Fruit fly (Drosophila melanogaster): Measurements from ENCODE around the gene CG14160.

CG14160 gene

DNA sequence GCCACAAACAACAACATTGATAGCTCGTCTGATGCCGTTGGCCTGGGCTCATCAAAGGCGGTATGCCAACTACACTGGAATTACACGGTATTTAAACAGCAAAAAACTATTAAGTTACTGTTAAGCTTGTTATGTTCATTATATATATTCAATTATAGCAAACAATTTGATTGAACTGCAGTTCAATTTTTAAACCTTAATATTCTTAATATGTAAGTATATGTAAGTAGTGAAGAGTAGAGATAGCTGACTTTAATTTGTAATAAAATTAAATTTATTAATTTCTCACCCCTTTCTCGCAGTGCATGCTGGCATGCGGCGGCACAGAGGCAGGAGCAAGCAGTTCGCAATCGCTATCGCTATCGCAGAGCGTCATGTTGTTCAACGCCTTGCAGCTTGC, 21.2 kb upstream of the CG14160 start (continued):
- TF ChIP-seq Ptx1 (GFP tag; IDR thresholded peaks at IDR 0.05) (peak; percentile 51; the same call in 1 of the 2 replicates), CG32772 (GFP tag; IDR thresholded peaks at IDR 0.05) (peak; percentile 17; the same call in 1 of the 2 replicates), CTCF (GFP tag; optimal IDR thresholded peaks at IDR 0.05) (no peak), pan (optimal IDR thresholded peaks at IDR 0.05) (no peak), pan (GFP tag; optimal IDR thresholded peaks at IDR 0.05 in 1 of 2, IDR thresholded peaks at IDR 0.05 in 1 of 2) (peak in 1 of 2 experiments; percentile 57), oc (tag; optimal IDR thresholded peaks at IDR 0.05) (no peak), Stat92E (GFP tag; optimal IDR thresholded peaks at IDR 0.05) (no peak), gem (tag; optimal IDR thresholded peaks at IDR 0.05) (peak; percentile 34), fd64A (GFP tag; optimal IDR thresholded peaks at IDR 0.05) (no peak), CG9727 (GFP tag; optimal IDR thresholded peaks at IDR 0.05) (peak; percentile 18), CG10959 (GFP tag; IDR thresholded peaks at IDR 0.05) (no peak), z (GFP tag; IDR thresholded peaks at IDR 0.05) (no peak), az2 (GFP tag; optimal IDR thresholded peaks at IDR 0.05) (no peak), Drgx (GFP tag; IDR thresholded peaks at IDR 0.05) (peak; percentile 56; the same call in 1 of the 2 replicates), CG15601 (tag; optimal IDR thresholded peaks at IDR 0.05) (no peak), Hmr (GFP tag; optimal IDR thresholded peaks at IDR 0.05) (no peak), gro (GFP tag; optimal IDR thresholded peaks at IDR 0.05) (no peak), bsh (GFP tag; optimal IDR thresholded peaks at IDR 0.05) (no peak), sima (GFP tag; optimal IDR thresholded peaks at IDR 0.05) (no peak), twi (tag; optimal IDR thresholded peaks at IDR 0.05) (no peak), luna (GFP tag; optimal IDR thresholded peaks at IDR 0.05) (no peak), gce (GFP tag; IDR thresholded peaks at IDR 0.05) (no peak), zfh1 (GFP tag; IDR thresholded peaks at IDR 0.05) (no peak), tgo (GFP tag; IDR thresholded peaks at IDR 0.05) (peak; percentile 45; the same call in 2 of the 3 replicates), CG14860 (GFP tag; IDR thresholded peaks at IDR 0.05; ENCODE audit: partially characterized antibody) (no peak), ftz-f1 (GFP tag; optimal IDR thresholded peaks at IDR 0.05) (no peak), Nf-YB (GFP tag; optimal IDR thresholded peaks at IDR 0.05) (no peak), Hr51 (GFP tag; optimal IDR thresholded peaks at IDR 0.05) (peak in 1 of 2 experiments; percentile 22), wek (GFP tag; optimal IDR thresholded peaks at IDR 0.05) (no peak), CG17912 (GFP tag; optimal IDR thresholded peaks at IDR 0.05) (no peak), CG11504 (tag; optimal IDR thresholded peaks at IDR 0.05) (peak; percentile 48), CG14050 (GFP tag; IDR thresholded peaks at IDR 0.05) (no peak), CG9797 (GFP tag; optimal IDR thresholded peaks at IDR 0.05) (no peak), Dad (GFP tag; optimal IDR thresholded peaks at IDR 0.05) (no peak), Lim3 (GFP tag; IDR thresholded peaks at IDR 0.05) (no peak), kni (GFP tag; optimal IDR thresholded peaks at IDR 0.05) (no peak), Blimp-1 (GFP tag; optimal IDR thresholded peaks at IDR 0.05) (no peak), HLH3B (GFP tag; IDR thresholded peaks at IDR 0.05) (peak; percentile 12; the same call in 1 of the 2 replicates), CG5180 (GFP tag; optimal IDR thresholded peaks at IDR 0.05) (no peak), CG11247 (GFP tag; IDR thresholded peaks at IDR 0.05) (0 out of 2 replicates have a peak, but pooled peaks have one; percentile 24), CG11560 (tag; IDR thresholded peaks at IDR 0.05) (0 out of 3 replicates have a peak, but pooled peaks have one; percentile 8), bab2 (GFP tag; optimal IDR thresholded peaks at IDR 0.05) (no peak), usp (GFP tag; optimal IDR thresholded peaks at IDR 0.05) (no peak), pnt (GFP tag; optimal IDR thresholded peaks at IDR 0.05) (no peak), ro (GFP tag; IDR thresholded peaks at IDR 0.05) (no peak), dati (GFP tag; IDR thresholded peaks at IDR 0.05) (no peak), CG7556 (GFP tag; optimal IDR thresholded peaks at IDR 0.05) (no peak), stwl (tag; optimal IDR thresholded peaks at IDR 0.05) (no peak), Adf1 (GFP tag; IDR thresholded peaks at IDR 0.05) (no peak), CG8944 (GFP tag; optimal IDR thresholded peaks at IDR 0.05) (no peak), ham (GFP tag; IDR thresholded peaks at IDR 0.05) (no peak), ind (GFP tag; optimal IDR thresholded peaks at IDR 0.05) (no peak)

All from whole organism, embryonic.